Fruit fly (Drosophila melanogaster) Kc167 (cell line): ENCODE measurements around the gene CG34288.

Experiments
- Myc ChIP-seq: fragments of >200 bp; optimal IDR thresholded peaks from 2 replicates; lab custom pipeline; 2017; ENCODE audit warnings: missing external identifiers
- Sin3A ChIP-seq: fragments of >200 bp; optimal IDR thresholded peaks from 2 replicates; lab custom pipeline; 2018; ENCODE audit warnings: missing external identifiers
- psq ChIP-seq: fragments of >200 bp; optimal IDR thresholded peaks from 2 replicates; lab custom pipeline; 2017; ENCODE audit warnings: missing external identifiers
- ttk ChIP-seq: sonication (Bioruptor generic); optimal IDR thresholded peaks from 2 replicates; lab custom pipeline; 2017; ENCODE audit warnings: missing external identifiers

dm6 chr3R:22446493-22446892, 570 bp downstream of the CG34288 start, which contains the start of gene CG12499:
- no peak for TF ChIP-seq psq (lab: Kevin White, UChicago)
- TF ChIP-seq Sin3A (lab: Kevin White, UChicago), result no peak
- TF ChIP-seq Myc (lab: Kevin White, UChicago), result no peak
- TF ChIP-seq ttk (lab: Kevin White, UChicago), result no peak
